Worm (Caenorhabditis elegans): ENCODE data around the gene C49C3.6.

- TF ChIP-seq egl-27 (tag; optimal IDR thresholded peaks at IDR 0.05) = no peak
- TF ChIP-seq nhr-77 (tag; optimal IDR thresholded peaks at IDR 0.05) = no peak
- no peak for TF ChIP-seq ZK546.5 (tag; optimal IDR thresholded peaks at IDR 0.05)
- TF ChIP-seq ztf-11 (tag; optimal IDR thresholded peaks at IDR 0.05) = no peak
- TF ChIP-seq ama-1 (optimal IDR thresholded peaks at IDR 0.05) = no peak
- TF ChIP-seq eor-1 (tag; optimal IDR thresholded peaks at IDR 0.05) = no peak
- no peak for TF ChIP-seq unc-62 (GFP tag; optimal IDR thresholded peaks at IDR 0.05)
- TF ChIP-seq fos-1 (tag; optimal IDR thresholded peaks at IDR 0.05) = no peak
- TF ChIP-seq nhr-12 (tag; optimal IDR thresholded peaks at IDR 0.05) = no peak
- no peak for TF ChIP-seq nhr-237 (tag; optimal IDR thresholded peaks at IDR 0.05)
Observed at ce11 chrIV:17284099-17284498, 47.2 kb upstream of the C49C3.6 start, which contains the start of gene nra-1.
